Fruit fly (Drosophila melanogaster) whole organism, embryonic: ENCODE data around the gene Non3.
A peak's percentile ranks its signal among the peaks of the same experiment; 100 is the strongest.

ENCODE experiments used
- Adf1 ChIP-seq: fragments of 200-800 bp; sonication (Bioruptor generic); IDR thresholded peaks from 2 replicates; pipeline ENCODE4 v1.3.6; 2022; ENCODE audit warnings: missing biosample characterization, missing genetic modification characterization
- Antp ChIP-seq: fragments of 200-800 bp; sonication (Bioruptor generic); optimal IDR thresholded peaks from 3 replicates; lab custom pipeline; 2016; ENCODE audit warnings: missing biosample characterization, missing genetic modification characterization
- CG12942 ChIP-seq: fragments of 200-800 bp; sonication (Bioruptor generic); optimal IDR thresholded peaks from 3 replicates; lab custom pipeline; 2016; ENCODE audit warnings: missing biosample characterization, missing genetic modification characterization
- CG15073 ChIP-seq: fragments of 200-800 bp; sonication (Bioruptor generic); optimal IDR thresholded peaks from 2 replicates; lab custom pipeline; 2016; ENCODE audit warnings: missing biosample characterization, missing genetic modification characterization
- CG17385 ChIP-seq: fragments of 200-800 bp; sonication (Bioruptor generic); optimal IDR thresholded peaks from 3 replicates; lab custom pipeline; 2018; ENCODE audit warnings: missing biosample characterization, mild to moderate bottlenecking, missing genetic modification characterization
- CG17568 ChIP-seq: fragments of 200-800 bp; sonication (Bioruptor generic); optimal IDR thresholded peaks from 2 replicates; lab custom pipeline; 2018; ENCODE audit warnings: missing biosample characterization, mild to moderate bottlenecking, missing genetic modification characterization, moderate library complexity
- CG17829 ChIP-seq: fragments of 200-800 bp; optimal IDR thresholded peaks from 2 replicates; lab custom pipeline; 2019; ENCODE audit warnings: missing biosample characterization, mild to moderate bottlenecking, missing genetic modification characterization, moderate library complexity
- CG3163 ChIP-seq: fragments of 200-800 bp; sonication (Bioruptor generic); optimal IDR thresholded peaks from 3 replicates; lab custom pipeline; 2016; ENCODE audit warnings: missing biosample characterization, missing genetic modification characterization
- CG3726 ChIP-seq: fragments of 200-800 bp; sonication (Bioruptor generic); IDR thresholded peaks from 3 replicates; pipeline ENCODE4, ENCODE4 v1.3.6; 2022; ENCODE audit warnings: missing biosample characterization, missing genetic modification characterization
- CG6254 ChIP-seq: fragments of 200-800 bp; sonication (Bioruptor generic); optimal IDR thresholded peaks from 3 replicates; lab custom pipeline; 2017; ENCODE audit warnings: mild to moderate bottlenecking, missing biosample characterization, missing genetic modification reagents, missing genetic modification characterization
- CG7372 ChIP-seq: fragments of 200-800 bp; sonication (Bioruptor generic); IDR thresholded peaks from 2 replicates; pipeline ENCODE4 v1.3.6; 2022; ENCODE audit warnings: missing biosample characterization, missing genetic modification characterization
- CG8478 ChIP-seq: fragments of >200 bp; optimal IDR thresholded peaks from 2 replicates; lab custom pipeline; 2018
- CG9932 ChIP-seq: fragments of 200-800 bp; sonication (Bioruptor generic); IDR thresholded peaks from 2 replicates; pipeline ENCODE4 v1.3.6; 2022; ENCODE audit warnings: missing biosample characterization, missing genetic modification characterization
- Chrac-16 ChIP-seq: fragments of 200-800 bp; sonication (Bioruptor generic); optimal IDR thresholded peaks from 3 replicates; lab custom pipeline; 2016; ENCODE audit warnings: missing biosample characterization, missing genetic modification characterization
- D ChIP-seq, 2 experiments: fragments of 200-800 bp in 1 of 2; fragments of >200 bp in 1 of 2; sonication (Bioruptor generic) in 1 of 2; optimal IDR thresholded peaks; 2 replicates in 1 of 2; 3 replicates in 1 of 2; lab custom pipeline; 2017; ENCODE audit warnings: mild to moderate bottlenecking in 1 of 2, missing biosample characterization in 1 of 2, missing genetic modification characterization in 1 of 2, missing genetic modification reagents in 1 of 2
- Doc3 ChIP-seq: fragments of 200-800 bp; sonication (Bioruptor generic); IDR thresholded peaks from 3 replicates; pipeline ENCODE4 v1.3.6; 2022; ENCODE audit warnings: missing biosample characterization, missing genetic modification characterization; ENCODE audit not compliant: partially characterized antibody
- E2f1 ChIP-seq: fragments of 200-800 bp; sonication (Bioruptor generic); IDR thresholded peaks from 2 replicates; pipeline ENCODE4 v1.3.6; 2022; ENCODE audit warnings: missing biosample characterization, missing genetic modification characterization
- Eip74EF ChIP-seq, 2 experiments: fragments of 200-800 bp in 1 of 2; fragments of >200 bp in 1 of 2; sonication (Bioruptor generic) in 1 of 2; optimal IDR thresholded peaks; 2 replicates each; lab custom pipeline; 2017 to 2019; ENCODE audit warnings: missing biosample characterization in 2 of 2, missing genetic modification characterization in 2 of 2, mild to moderate bottlenecking in 1 of 2, moderate library complexity in 1 of 2
- Fer2 ChIP-seq: fragments of 200-800 bp; sonication (Bioruptor generic); optimal IDR thresholded peaks from 2 replicates; lab custom pipeline; 2018; ENCODE audit warnings: missing biosample characterization, mild to moderate bottlenecking, missing genetic modification characterization, moderate library complexity
- Gug ChIP-seq: fragments of 200-800 bp; sonication (Bioruptor generic); IDR thresholded peaks from 4 replicates; pipeline ENCODE4 v1.3.6; 2022; ENCODE audit warnings: missing biosample characterization, missing genetic modification characterization
- HLHmδ ChIP-seq: fragments of 200-800 bp; sonication (Bioruptor generic); optimal IDR thresholded peaks from 2 replicates; lab custom pipeline; 2018; ENCODE audit warnings: missing biosample characterization, mild to moderate bottlenecking, missing genetic modification characterization, moderate library complexity
- Hey ChIP-seq: fragments of 200-800 bp; sonication (Bioruptor generic); optimal IDR thresholded peaks from 3 replicates; lab custom pipeline; 2018; ENCODE audit warnings: missing biosample characterization, mild to moderate bottlenecking, missing genetic modification characterization
- Hmr ChIP-seq: fragments of 200-800 bp; sonication (Bioruptor generic); optimal IDR thresholded peaks from 3 replicates; lab custom pipeline; 2017; ENCODE audit warnings: mild to moderate bottlenecking, missing biosample characterization, missing genetic modification reagents, missing genetic modification characterization
- Hsf ChIP-seq: fragments of 200-800 bp; sonication (Bioruptor generic); optimal IDR thresholded peaks from 3 replicates; lab custom pipeline; 2016; ENCODE audit warnings: missing biosample characterization, missing genetic modification characterization
- Jarid2 ChIP-seq: fragments of 200-800 bp; sonication (Bioruptor generic); optimal IDR thresholded peaks from 3 replicates; lab custom pipeline; 2017; ENCODE audit warnings: mild to moderate bottlenecking, missing biosample characterization, missing genetic modification reagents, missing genetic modification characterization
- Mes4 ChIP-seq: fragments of 200-800 bp; sonication (Bioruptor generic); optimal IDR thresholded peaks from 2 replicates; lab custom pipeline; 2016; ENCODE audit warnings: missing biosample characterization, missing genetic modification characterization
- NfI ChIP-seq: fragments of 200-800 bp; sonication (Bioruptor generic); optimal IDR thresholded peaks from 3 replicates; lab custom pipeline; 2018; ENCODE audit warnings: missing biosample characterization, mild to moderate bottlenecking, missing genetic modification characterization, moderate library complexity
- Six4 ChIP-seq: fragments of 200-800 bp; sonication (Bioruptor generic); optimal IDR thresholded peaks from 2 replicates; lab custom pipeline; 2016; ENCODE audit warnings: missing biosample characterization, missing genetic modification characterization
- Sox100B ChIP-seq: fragments of 200-800 bp; sonication (Bioruptor generic); optimal IDR thresholded peaks from 3 replicates; lab custom pipeline; 2018; ENCODE audit warnings: missing biosample characterization, mild to moderate bottlenecking, missing genetic modification characterization
- Ssrp ChIP-seq: fragments of 200-800 bp; sonication (Bioruptor generic); optimal IDR thresholded peaks from 2 replicates; lab custom pipeline; 2018; ENCODE audit warnings: missing biosample characterization, mild to moderate bottlenecking, missing genetic modification characterization, moderate library complexity
- Tbp ChIP-seq: fragments of >200 bp; optimal IDR thresholded peaks from 2 replicates; lab custom pipeline; 2018; ENCODE audit warnings: missing biosample characterization, missing genetic modification characterization
- ab ChIP-seq: fragments of 200-800 bp; sonication (Bioruptor generic); optimal IDR thresholded peaks from 2 replicates; lab custom pipeline; 2016; ENCODE audit warnings: missing biosample characterization, missing genetic modification characterization
- bbx ChIP-seq: fragments of 200-800 bp; sonication (Bioruptor generic); IDR thresholded peaks from 2 replicates; pipeline ENCODE4 v1.3.6; 2022; ENCODE audit warnings: missing biosample characterization, missing genetic modification characterization; ENCODE audit not compliant: partially characterized antibody
- croc ChIP-seq: fragments of 200-800 bp; sonication (Bioruptor generic); conservative IDR thresholded peaks from 3 replicates; pipeline ENCODE4 v1.3.6; 2022; ENCODE audit warnings: missing biosample characterization, missing genetic modification characterization
- danr ChIP-seq: fragments of 200-800 bp; sonication (Bioruptor generic); IDR thresholded peaks from 2 replicates; pipeline ENCODE4 v1.3.6; 2022; ENCODE audit warnings: missing biosample characterization, missing genetic modification characterization
- fd96Cb ChIP-seq: fragments of 200-800 bp; sonication (Bioruptor generic); optimal IDR thresholded peaks from 2 replicates; lab custom pipeline; 2018; ENCODE audit warnings: missing biosample characterization, mild to moderate bottlenecking, missing genetic modification characterization, moderate library complexity
- gce ChIP-seq: fragments of 200-800 bp; sonication (Bioruptor generic); IDR thresholded peaks from 3 replicates; pipeline ENCODE4 v1.3.6; 2022; ENCODE audit warnings: missing biosample characterization, missing genetic modification characterization
- gro ChIP-seq: fragments of 200-800 bp; sonication (Bioruptor generic); optimal IDR thresholded peaks from 2 replicates; lab custom pipeline; 2016; ENCODE audit warnings: missing biosample characterization, missing genetic modification characterization
- knrl ChIP-seq: fragments of 200-800 bp; sonication (Bioruptor generic); IDR thresholded peaks from 3 replicates; pipeline ENCODE4 v1.3.6; 2022; ENCODE audit warnings: missing biosample characterization, missing genetic modification characterization; ENCODE audit not compliant: partially characterized antibody
- pita ChIP-seq: fragments of 200-800 bp; sonication (Bioruptor generic); optimal IDR thresholded peaks from 2 replicates; lab custom pipeline; 2017; ENCODE audit warnings: missing biosample characterization, mild to moderate bottlenecking, missing genetic modification characterization
- prd ChIP-seq, 3 experiments: fragments of >200 bp in 2 of 3; fragments of 200-800 bp in 1 of 3; sonication (Bioruptor generic) in 1 of 3; optimal IDR thresholded peaks in 2 of 3; IDR thresholded peaks in 1 of 3; 2 replicates in 2 of 3; 3 replicates in 1 of 3; pipeline versions ENCODE4 v1.3.6 to Lab custom; 2017 to 2022; ENCODE audit warnings: missing biosample characterization in 1 of 3, missing genetic modification characterization in 1 of 3
- schlank ChIP-seq: fragments of 200-800 bp; sonication (Bioruptor generic); optimal IDR thresholded peaks from 2 replicates; lab custom pipeline; 2018; ENCODE audit warnings: missing biosample characterization, mild to moderate bottlenecking, missing genetic modification characterization
- sim ChIP-seq: fragments of 200-800 bp; sonication (Bioruptor generic); IDR thresholded peaks from 2 replicates; pipeline ENCODE4 v1.3.6; 2022; ENCODE audit warnings: missing biosample characterization, missing genetic modification characterization
- slou ChIP-seq: fragments of 200-800 bp; sonication (Bioruptor generic); optimal IDR thresholded peaks from 3 replicates; lab custom pipeline; 2016; ENCODE audit warnings: missing biosample characterization, missing genetic modification characterization
- slp2 ChIP-seq: fragments of 200-800 bp; sonication (Bioruptor generic); optimal IDR thresholded peaks from 2 replicates; lab custom pipeline; 2016; ENCODE audit warnings: missing biosample characterization, missing genetic modification characterization
- sqz ChIP-seq: fragments of 200-800 bp; sonication (Bioruptor generic); optimal IDR thresholded peaks from 3 replicates; lab custom pipeline; 2018; ENCODE audit warnings: missing biosample characterization, mild to moderate bottlenecking, missing genetic modification characterization
- tio ChIP-seq: fragments of 200-800 bp; sonication (Bioruptor generic); optimal IDR thresholded peaks from 2 replicates; lab custom pipeline; 2017; ENCODE audit warnings: missing biosample characterization, missing genetic modification characterization, inconsistent platforms
- tx ChIP-seq: fragments of 200-800 bp; sonication (Bioruptor generic); optimal IDR thresholded peaks from 2 replicates; lab custom pipeline; 2016; ENCODE audit warnings: missing biosample characterization, missing genetic modification characterization
- zfh2 ChIP-seq: fragments of 200-800 bp; sonication (Bioruptor generic); optimal IDR thresholded peaks from 2 replicates; lab custom pipeline; 2016; ENCODE audit warnings: missing biosample characterization, missing genetic modification characterization

Non3 gene

dm6 chr3R:18220211-18220749 is 3.2 kb upstream of the Non3 start, which contains the start of the genes CG7988 and CG7183 (continued):
- TF ChIP-seq knrl (GFP tag; lab: Robert Waterston, UW): no peak; the same call in 2 of the 3 replicates
- peak; percentile 88 for TF ChIP-seq Antp (GFP tag; lab: Kevin White, UChicago)
- peak; percentile 97 for TF ChIP-seq CG12942 (GFP tag; lab: Kevin White, UChicago)
- TF ChIP-seq CG15073 (GFP tag; lab: Kevin White, UChicago): peak; percentile 82
- peak; percentile 95 for TF ChIP-seq Fer2
- no peak for TF ChIP-seq HLHmδ (GFP tag; lab: Kevin White, UChicago)
- TF ChIP-seq Adf1 (GFP tag; lab: Robert Waterston, UW): peak; percentile 86
- peak; percentile 62 for TF ChIP-seq ab (GFP tag; lab: Kevin White, UChicago)
- peak in 1 of 2 experiments; percentile 97 for TF ChIP-seq Eip74EF (GFP tag; optimal IDR thresholded peaks at IDR 0.05; lab: Kevin White, UChicago)
- TF ChIP-seq NfI: peak; percentile 97
- peak; percentile 91 for TF ChIP-seq zfh2 (GFP tag; lab: Kevin White, UChicago)
- TF ChIP-seq D (optimal IDR thresholded peaks at IDR 0.05; lab: Kevin White, UChicago): no peak
- TF ChIP-seq D (GFP tag; optimal IDR thresholded peaks at IDR 0.05; lab: Kevin White, UChicago): peak; percentile 94
- TF ChIP-seq sqz (GFP tag; lab: Kevin White, UChicago): peak; percentile 90
- TF ChIP-seq Hmr (GFP tag; lab: Kevin White, UChicago): peak; percentile 96
- TF ChIP-seq slou: peak; percentile 92
- TF ChIP-seq Tbp (GFP tag; lab: Kevin White, UChicago): no peak
- peak; percentile 99 for TF ChIP-seq Ssrp (tag; lab: Kevin White, UChicago)
- TF ChIP-seq schlank (tag; lab: Kevin White, UChicago): peak; percentile 85
- peak; percentile 95 for TF ChIP-seq Gug (GFP tag; lab: Robert Waterston, UW)
- peak; percentile 87 for TF ChIP-seq CG6254 (GFP tag; lab: Kevin White, UChicago)
- peak; percentile 77 for TF ChIP-seq Jarid2 (GFP tag; lab: Kevin White, UChicago)
- no peak for TF ChIP-seq Hey (tag; lab: Kevin White, UChicago)
- peak; percentile 93 for TF ChIP-seq tx
- TF ChIP-seq Doc3 (GFP tag; lab: Robert Waterston, UW): no peak
- TF ChIP-seq CG3726 (GFP tag; lab: Robert Waterston, UW): peak; percentile 98
- peak; percentile 97 for TF ChIP-seq sim
- TF ChIP-seq prd (optimal IDR thresholded peaks at IDR 0.05; lab: Kevin White, UChicago): no peak
- peak; percentile 99 for TF ChIP-seq prd (GFP tag; IDR thresholded peaks at IDR 0.05; lab: Robert Waterston, UW)
- peak; percentile 99 for TF ChIP-seq CG17829 (tag; lab: Kevin White, UChicago)
- TF ChIP-seq CG3163 (GFP tag; lab: Kevin White, UChicago): peak; percentile 78
- TF ChIP-seq gce: peak; percentile 96
- TF ChIP-seq CG9932 (GFP tag; lab: Robert Waterston, UW): peak; percentile 98
- TF ChIP-seq gro: peak; percentile 86
- peak; percentile 97 for TF ChIP-seq CG7372 (GFP tag; lab: Robert Waterston, UW)
- peak; percentile 98 for TF ChIP-seq croc (GFP tag; lab: Robert Waterston, UW)
- TF ChIP-seq CG17568 (GFP tag; lab: Kevin White, UChicago): no peak
- peak; percentile 86 for TF ChIP-seq slp2
- TF ChIP-seq Mes4 (GFP tag; lab: Kevin White, UChicago): peak; percentile 87
- no peak for TF ChIP-seq pita
- TF ChIP-seq danr (GFP tag; lab: Robert Waterston, UW): peak; percentile 96
- peak; percentile 99 for TF ChIP-seq E2f1 (GFP tag; lab: Robert Waterston, UW)
- peak; percentile 98 for TF ChIP-seq Hsf (GFP tag; lab: Kevin White, UChicago)
- no peak for TF ChIP-seq bbx (GFP tag; lab: Robert Waterston, UW)
- TF ChIP-seq Chrac-16 (GFP tag; lab: Kevin White, UChicago): peak; percentile 98
- TF ChIP-seq Six4: peak; percentile 97
- TF ChIP-seq tio (GFP tag; lab: Kevin White, UChicago): peak; percentile 96
- peak; percentile 98 for TF ChIP-seq fd96Cb
- TF ChIP-seq Sox100B (GFP tag; lab: Kevin White, UChicago): peak; percentile 97
- peak; percentile 100 for TF ChIP-seq CG17385 (GFP tag; lab: Kevin White, UChicago)
- no peak for TF ChIP-seq CG8478 (lab: Kevin White, UChicago)
